In genomic region chrII:9695942-9696341, ce11 we compare ENCODE assay signal across 5 worm cellular contexts.
TF ChIP-seq lines count a peak whose summit lies in the region.

No protein-coding gene starts in this region.

TF ChIP-seq in whole organism, L1 larva, 84 proteins besides CTCF, POLR2A, EP300 and RAD21:
- no peak for TF ChIP-seq tlp-1 (tag; optimal IDR thresholded peaks at IDR 0.05; lab: Kevin White, UChicago)
- TF ChIP-seq lin-14 (GFP tag; optimal IDR thresholded peaks at IDR 0.05; lab: Kevin White, UChicago), result peak; percentile 46
- TF ChIP-seq nhr-11 (tag; optimal IDR thresholded peaks at IDR 0.05; lab: Kevin White, UChicago), result no peak
- no peak for TF ChIP-seq aha-1 (tag; optimal IDR thresholded peaks at IDR 0.05; lab: Kevin White, UChicago)
- no peak for TF ChIP-seq fkh-8 (tag; optimal IDR thresholded peaks at IDR 0.05; lab: Kevin White, UChicago)
- TF ChIP-seq ztf-11 (tag; optimal IDR thresholded peaks at IDR 0.05; lab: Kevin White, UChicago), result no peak
- no peak for TF ChIP-seq xbp-1 (tag; optimal IDR thresholded peaks at IDR 0.05; lab: Kevin White, UChicago)
- TF ChIP-seq fkh-10 (GFP tag; optimal IDR thresholded peaks at IDR 0.05; lab: Kevin White, UChicago), result peak; percentile 43
- no peak for TF ChIP-seq nhr-12 (tag; optimal IDR thresholded peaks at IDR 0.05; lab: Kevin White, UChicago)
- TF ChIP-seq ceh-88 (GFP tag; IDR thresholded peaks at IDR 0.05; lab: Robert Waterston, UW), result no peak
- no peak for TF ChIP-seq lsy-2 (tag; optimal IDR thresholded peaks at IDR 0.05; lab: Kevin White, UChicago)
- TF ChIP-seq isw-1 (GFP tag; IDR thresholded peaks at IDR 0.05; lab: Robert Waterston, UW), result no peak

TF ChIP-seq in whole organism, L2 larva, 48 proteins besides CTCF, POLR2A, EP300 and RAD21:
- TF ChIP-seq aly-2 (tag; optimal IDR thresholded peaks at IDR 0.05; lab: Kevin White, UChicago), result no peak
- TF ChIP-seq nhr-25 (tag; optimal IDR thresholded peaks at IDR 0.05; lab: Kevin White, UChicago), result no peak
- TF ChIP-seq elt-1 (tag; optimal IDR thresholded peaks at IDR 0.05; lab: Kevin White, UChicago), result no peak
- no peak for TF ChIP-seq nhr-129 (tag; optimal IDR thresholded peaks at IDR 0.05; lab: Kevin White, UChicago)
- TF ChIP-seq crh-2 (tag; optimal IDR thresholded peaks at IDR 0.05; lab: Kevin White, UChicago), result no peak
- TF ChIP-seq lin-11 (tag; optimal IDR thresholded peaks at IDR 0.05; lab: Kevin White, UChicago), result no peak
- TF ChIP-seq nhr-10 (tag; optimal IDR thresholded peaks at IDR 0.05; lab: Kevin White, UChicago), result no peak
- peak; percentile 7 for TF ChIP-seq zag-1 (tag; optimal IDR thresholded peaks at IDR 0.05; lab: Kevin White, UChicago)
- no peak for TF ChIP-seq nhr-23 (tag; optimal IDR thresholded peaks at IDR 0.05; lab: Kevin White, UChicago)
- TF ChIP-seq skn-1 (tag; optimal IDR thresholded peaks at IDR 0.05; lab: Kevin White, UChicago), result no peak
- peak in 1 of 2 experiments; percentile 30 for TF ChIP-seq lsy-2 (tag; optimal IDR thresholded peaks at IDR 0.05; lab: Kevin White, UChicago)
- no peak for TF ChIP-seq ZK546.5 (tag; optimal IDR thresholded peaks at IDR 0.05; lab: Kevin White, UChicago)
- no peak for TF ChIP-seq mab-5 (tag; optimal IDR thresholded peaks at IDR 0.05; lab: Kevin White, UChicago)
- peak; percentile 15 for TF ChIP-seq sma-9 (GFP tag; optimal IDR thresholded peaks at IDR 0.05; lab: Kevin White, UChicago)
- TF ChIP-seq sma-9 (tag; optimal IDR thresholded peaks at IDR 0.05; lab: Kevin White, UChicago), result no peak
- no peak for TF ChIP-seq sma-3 (GFP tag; optimal IDR thresholded peaks at IDR 0.05; lab: Kevin White, UChicago)
- no peak for TF ChIP-seq nhr-11 (tag; optimal IDR thresholded peaks at IDR 0.05; lab: Kevin White, UChicago)
- TF ChIP-seq mdl-1 (tag; optimal IDR thresholded peaks at IDR 0.05; lab: Kevin White, UChicago), result no peak
- no peak for TF ChIP-seq nhr-237 (tag; optimal IDR thresholded peaks at IDR 0.05; lab: Kevin White, UChicago)

TF ChIP-seq in whole organism, L3 larva, 47 proteins besides CTCF, POLR2A, EP300 and RAD21:
- TF ChIP-seq fkh-10 (GFP tag; optimal IDR thresholded peaks at IDR 0.05; lab: Kevin White, UChicago), result peak; percentile 27
- no peak for TF ChIP-seq ZK546.5 (tag; optimal IDR thresholded peaks at IDR 0.05; lab: Kevin White, UChicago)
- peak; percentile 86 for TF ChIP-seq elt-1 (tag; optimal IDR thresholded peaks at IDR 0.05; lab: Kevin White, UChicago)

TF ChIP-seq in whole organism, late embryonic, 69 proteins besides CTCF, POLR2A, EP300 and RAD21:
- TF ChIP-seq unc-42 (tag; optimal IDR thresholded peaks at IDR 0.05; lab: Kevin White, UChicago) (peak; percentile 55), sdc-2 (tag; optimal IDR thresholded peaks at IDR 0.05; lab: Kevin White, UChicago) (no peak)

TF ChIP-seq in whole organism, mixed stage, embryonic, 35 proteins besides CTCF, POLR2A, EP300 and RAD21:
- TF ChIP-seq mab-5 (tag; optimal IDR thresholded peaks at IDR 0.05; lab: Kevin White, UChicago), result no peak
- peak; percentile 17 for TF ChIP-seq ces-1 (GFP tag; optimal IDR thresholded peaks at IDR 0.05; lab: Kevin White, UChicago)

Comparison
In these comparisons a context has a peak if more than half of its experiments do, and no peak if none do; other contexts are left out.
1. Of the 10 proteins assayed by ChIP-seq in both whole organism, L1 larva and whole organism, late embryonic: peak only in whole organism, L1 larva: fkh-10; only in whole organism, late embryonic: none; in both: none; in neither: 9.